Worm (Caenorhabditis elegans): ENCODE results near the gene D2096.10.

Gene D2096.10

ce11 chrIV:8367887-8368286 lies 21.2 kb downstream of the D2096.10 start:
- TF ChIP-seq mep-1 (tag; optimal IDR thresholded peaks at IDR 0.05) (no peak), lsy-2 (tag; optimal IDR thresholded peaks at IDR 0.05) (no peak), zip-8 (tag; optimal IDR thresholded peaks at IDR 0.05) (no peak), hlh-1 (tag; optimal IDR thresholded peaks at IDR 0.05) (no peak), tbx-8 (GFP tag; optimal IDR thresholded peaks at IDR 0.05) (no peak), nhr-76 (tag; optimal IDR thresholded peaks at IDR 0.05) (no peak), cnd-1 (tag; optimal IDR thresholded peaks at IDR 0.05) (no peak), ceh-43 (GFP tag; optimal IDR thresholded peaks at IDR 0.05) (no peak), mls-2 (tag; optimal IDR thresholded peaks at IDR 0.05) (no peak), unc-120 (tag; optimal IDR thresholded peaks at IDR 0.05; ENCODE audit: poor library complexity, severe bottlenecking) (no peak), pha-4 (tag; optimal IDR thresholded peaks at IDR 0.05) (no peak), nhr-28 (tag; optimal IDR thresholded peaks at IDR 0.05) (no peak)

DNA sequence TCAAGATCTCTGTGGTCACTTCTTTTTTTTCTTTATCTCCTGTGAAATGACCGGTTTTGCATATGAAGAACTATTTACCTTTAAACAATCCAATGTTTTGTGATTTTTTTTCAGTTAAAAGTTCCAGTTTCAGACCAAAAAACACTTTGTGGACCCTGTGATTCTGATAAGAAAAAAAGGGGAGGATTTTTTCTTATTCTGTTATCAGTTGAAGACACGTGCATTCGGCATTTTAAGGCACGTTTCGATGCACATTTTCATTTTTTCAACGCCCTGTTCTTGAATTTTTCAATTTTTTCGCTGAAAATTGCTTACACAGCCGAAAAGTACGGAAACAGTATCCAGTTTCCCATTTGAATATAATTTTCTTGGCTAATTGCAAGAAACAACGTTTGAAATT lies 22.7 kb downstream of the D2096.10 start, which contains the start of gene aagr-1:
Gene aagr-1 (plus strand): TSS at position 227 of the 400 bp plus-strand sequence.
- no peak for TF ChIP-seq elt-3 (tag; optimal IDR thresholded peaks at IDR 0.05)
- no peak for TF ChIP-seq cnd-1 (tag; optimal IDR thresholded peaks at IDR 0.05)
- TF ChIP-seq lin-32 (GFP tag; optimal IDR thresholded peaks at IDR 0.05), result no peak

- TF ChIP-seq sptf-1 (tag; optimal IDR thresholded peaks at IDR 0.05) (no peak), sem-2 (GFP tag; optimal IDR thresholded peaks at IDR 0.05) (no peak), pha-4 (tag; optimal IDR thresholded peaks at IDR 0.05) (no peak), lin-13 (tag; optimal IDR thresholded peaks at IDR 0.05) (no peak), unc-62 (GFP tag; optimal IDR thresholded peaks at IDR 0.05) (no peak), nhr-237 (tag; optimal IDR thresholded peaks at IDR 0.05) (no peak), tbx-8 (GFP tag; optimal IDR thresholded peaks at IDR 0.05) (no peak), ceh-43 (GFP tag; optimal IDR thresholded peaks at IDR 0.05) (no peak), elt-1 (tag; optimal IDR thresholded peaks at IDR 0.05; ENCODE audit: borderline replicate concordance, insufficient read depth) (no peak), blmp-1 (tag; optimal IDR thresholded peaks at IDR 0.05) (no peak), unc-120 (tag; optimal IDR thresholded peaks at IDR 0.05; ENCODE audit: poor library complexity, severe bottlenecking) (no peak)
These were observed 25.9 kb downstream of the D2096.10 start, which contains the start of gene D2096.12 for ce11 chrIV:8363163-8363562. Gene D2096.12 (plus strand): TSS chrIV:8363463.

ce11 chrIV:8360817-8361216 lies 28.2 kb downstream of the D2096.10 start, which contains the start of gene sqv-1:
Gene sqv-1 (plus strand): TSS chrIV:8361117.
- TF ChIP-seq lin-32 (GFP tag; optimal IDR thresholded peaks at IDR 0.05), result no peak
- TF ChIP-seq M03D4.4 (tag; optimal IDR thresholded peaks at IDR 0.05), result no peak
- TF ChIP-seq nhr-12 (tag; optimal IDR thresholded peaks at IDR 0.05), result no peak
- no peak for TF ChIP-seq mab-5 (tag; optimal IDR thresholded peaks at IDR 0.05)
- TF ChIP-seq tbx-8 (GFP tag; optimal IDR thresholded peaks at IDR 0.05), result no peak
- no peak for TF ChIP-seq unc-62 (GFP tag; optimal IDR thresholded peaks at IDR 0.05)
- TF ChIP-seq lin-13 (tag; optimal IDR thresholded peaks at IDR 0.05), result no peak
- TF ChIP-seq nhr-237 (tag; optimal IDR thresholded peaks at IDR 0.05), result no peak
- no peak for TF ChIP-seq bed-3 (GFP tag; optimal IDR thresholded peaks at IDR 0.05)

- TF ChIP-seq mep-1 (tag; optimal IDR thresholded peaks at IDR 0.05) (peak; percentile 27), nhr-237 (tag; optimal IDR thresholded peaks at IDR 0.05) (peak; percentile 2), nhr-76 (tag; optimal IDR thresholded peaks at IDR 0.05) (no peak), ces-1 (GFP tag; optimal IDR thresholded peaks at IDR 0.05) (peak; percentile 89)
These were observed 29.2 kb downstream of the D2096.10 start, which contains the start of gene D2096.5 for ce11 chrIV:8359716-8360407. Gene D2096.5 (minus strand): TSS chrIV:8359766.

DNA sequence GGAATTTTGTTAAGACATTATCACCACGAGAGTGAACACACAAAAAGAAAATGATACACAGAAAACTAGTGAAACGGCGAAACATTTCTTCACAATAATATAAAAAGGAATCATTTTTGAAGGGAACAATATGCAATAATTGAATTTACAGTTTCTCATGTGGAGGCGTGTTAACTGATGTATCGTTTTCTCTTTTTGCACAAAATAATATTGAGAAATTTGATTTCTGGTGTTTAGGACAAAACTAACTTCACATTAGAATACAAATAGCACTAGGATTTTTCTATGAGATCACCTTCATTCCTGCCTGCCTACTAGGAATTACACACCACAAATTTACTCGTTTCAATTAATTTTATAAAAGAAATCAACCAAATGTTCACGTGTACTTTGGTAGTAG lies 30.5 kb downstream of the D2096.10 start, which contains the start of gene D2096.13:
Gene D2096.13 (minus strand): TSS at position 101 of the 400 bp plus-strand sequence.
- no peak for TF ChIP-seq unc-120 (tag; optimal IDR thresholded peaks at IDR 0.05; ENCODE audit: poor library complexity, severe bottlenecking)
- no peak for TF ChIP-seq unc-62 (GFP tag; optimal IDR thresholded peaks at IDR 0.05)
- TF ChIP-seq ceh-43 (GFP tag; optimal IDR thresholded peaks at IDR 0.05), result no peak
- no peak for TF ChIP-seq flh-1 (GFP tag; optimal IDR thresholded peaks at IDR 0.05)
- no peak for TF ChIP-seq nhr-237 (tag; optimal IDR thresholded peaks at IDR 0.05)
- no peak for TF ChIP-seq nhr-28 (tag; optimal IDR thresholded peaks at IDR 0.05)
- no peak for TF ChIP-seq mab-5 (tag; optimal IDR thresholded peaks at IDR 0.05)
- no peak for TF ChIP-seq lin-32 (GFP tag; optimal IDR thresholded peaks at IDR 0.05)
- TF ChIP-seq ceh-39 (tag; optimal IDR thresholded peaks at IDR 0.05), result no peak
- TF ChIP-seq nhr-76 (tag; optimal IDR thresholded peaks at IDR 0.05), result no peak
- TF ChIP-seq bed-3 (GFP tag; optimal IDR thresholded peaks at IDR 0.05), result no peak
